Fruit fly (Drosophila melanogaster) whole organism, larva: Measurements from ENCODE around the gene Calx.

Source experiments
- noc ChIP-seq: fragments of 200-800 bp; sonication (Bioruptor generic); optimal IDR thresholded peaks from 3 replicates; lab custom pipeline; 2019; ENCODE audit warnings: missing biosample characterization, mild to moderate bottlenecking, missing genetic modification characterization, moderate library complexity

The Calx gene

DNA sequence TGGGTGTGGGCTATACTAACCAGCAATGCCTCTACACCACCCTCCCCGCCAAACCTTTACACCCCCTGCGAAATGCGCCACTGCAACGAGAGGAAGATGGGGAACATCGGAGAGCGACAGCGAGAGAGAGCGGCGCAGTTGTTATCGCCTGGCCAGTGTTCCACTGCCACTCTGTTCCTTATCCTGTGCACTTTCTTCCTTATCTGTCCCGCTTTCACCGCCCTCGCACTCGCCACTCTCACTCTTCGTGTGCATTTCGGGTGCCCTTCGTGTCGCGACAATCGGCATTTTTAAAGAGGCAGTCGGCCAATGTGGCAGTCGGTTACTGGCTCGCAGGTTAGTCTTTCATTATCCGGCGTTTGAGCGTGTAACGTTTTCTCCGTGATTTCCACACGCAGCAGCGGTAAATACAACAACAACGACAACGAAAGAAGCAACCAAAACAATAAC is at the start of gene Calx:
Calx (plus strand) TSS at position 338 of the 450 bp plus-strand sequence.
- TF ChIP-seq noc (tag; lab: Kevin White, UChicago), result no peak

- TF ChIP-seq noc (tag; lab: Kevin White, UChicago), result no peak
These were observed 32.5 kb upstream of the Calx start, which contains the start of gene CG31191 for dm6 chr3R:20945463-20945862. CG31191 (minus strand) TSS chr3R:20945530.

DNA sequence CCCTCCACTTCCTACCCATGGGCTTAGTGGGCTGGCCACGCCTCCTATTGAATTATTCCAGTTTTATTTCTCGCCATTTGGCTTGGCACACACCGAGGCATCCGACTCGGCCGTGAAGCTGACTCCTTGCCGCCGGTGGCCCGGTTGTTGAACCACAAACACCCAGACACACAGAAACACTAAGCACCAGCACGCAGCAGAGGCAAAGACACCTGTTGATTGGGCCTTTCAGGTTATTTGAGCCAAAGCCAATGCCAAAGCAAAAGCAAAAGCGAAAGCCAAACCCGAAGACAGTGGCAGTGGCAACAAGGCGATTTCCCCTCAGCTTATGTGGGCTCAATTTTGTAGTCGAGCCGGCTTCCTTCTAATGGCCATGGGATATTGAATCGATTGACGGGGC is 31.2 kb upstream of the Calx start:
- no peak for TF ChIP-seq noc (tag; lab: Kevin White, UChicago)

DNA sequence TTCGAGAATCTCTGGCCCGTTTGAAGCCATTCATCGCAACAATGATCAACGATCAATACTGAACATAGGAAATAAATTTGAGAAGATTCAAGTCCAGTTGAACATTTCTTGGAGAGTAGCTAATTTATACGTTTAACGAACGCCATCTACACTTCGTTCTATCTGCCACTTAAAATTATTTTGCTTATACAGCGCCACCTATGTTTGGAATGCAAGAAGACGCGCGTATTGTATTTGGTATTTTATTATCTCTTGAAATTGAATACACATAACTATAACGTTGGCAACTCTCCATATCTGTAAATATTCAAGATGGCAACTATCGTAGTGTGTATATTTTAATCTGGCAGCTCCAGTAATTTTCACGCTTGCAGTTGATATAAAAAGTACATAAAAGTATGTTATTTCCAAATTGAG is 30.0 kb upstream of the Calx start:
- TF ChIP-seq noc (tag; lab: Kevin White, UChicago), result no peak

DNA sequence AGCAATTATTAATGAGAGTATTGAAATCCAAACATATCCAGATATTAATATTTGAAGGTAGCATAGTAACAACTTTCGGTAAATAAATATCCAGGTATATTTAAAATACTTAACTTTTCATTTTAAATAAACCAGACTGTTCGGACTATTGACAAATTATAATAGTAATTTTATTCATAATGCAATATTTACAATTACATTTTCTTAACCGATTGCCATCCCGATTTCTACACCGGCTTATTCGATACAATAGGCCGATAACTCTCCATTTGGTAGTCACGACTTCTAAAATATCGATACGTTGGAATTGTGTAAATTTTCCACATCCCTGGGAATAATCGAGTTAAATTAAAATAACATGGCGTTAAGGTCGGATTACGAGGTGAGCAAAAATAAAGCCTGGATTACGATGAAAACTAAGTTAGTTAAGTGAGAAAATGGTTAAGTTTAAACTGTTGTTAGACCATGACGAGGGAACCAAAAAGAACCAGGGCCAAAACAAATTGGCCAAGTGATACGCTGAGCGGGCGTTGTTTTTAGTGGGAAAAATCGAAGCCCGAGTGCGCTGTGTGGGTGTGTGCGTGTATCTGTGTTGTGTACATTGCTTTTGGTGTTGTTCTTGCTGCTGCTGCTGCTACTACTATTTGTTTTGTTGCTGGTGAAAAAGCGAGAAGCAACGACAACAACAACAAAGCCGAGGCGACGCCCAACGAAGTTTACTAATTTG is 29.4 kb upstream of the Calx start, which contains the start of gene Atpalpha:
Atpalpha (plus strand) TSS at position 267 of the 727 bp plus-strand sequence.
- no peak for TF ChIP-seq noc (tag; lab: Kevin White, UChicago)

DNA sequence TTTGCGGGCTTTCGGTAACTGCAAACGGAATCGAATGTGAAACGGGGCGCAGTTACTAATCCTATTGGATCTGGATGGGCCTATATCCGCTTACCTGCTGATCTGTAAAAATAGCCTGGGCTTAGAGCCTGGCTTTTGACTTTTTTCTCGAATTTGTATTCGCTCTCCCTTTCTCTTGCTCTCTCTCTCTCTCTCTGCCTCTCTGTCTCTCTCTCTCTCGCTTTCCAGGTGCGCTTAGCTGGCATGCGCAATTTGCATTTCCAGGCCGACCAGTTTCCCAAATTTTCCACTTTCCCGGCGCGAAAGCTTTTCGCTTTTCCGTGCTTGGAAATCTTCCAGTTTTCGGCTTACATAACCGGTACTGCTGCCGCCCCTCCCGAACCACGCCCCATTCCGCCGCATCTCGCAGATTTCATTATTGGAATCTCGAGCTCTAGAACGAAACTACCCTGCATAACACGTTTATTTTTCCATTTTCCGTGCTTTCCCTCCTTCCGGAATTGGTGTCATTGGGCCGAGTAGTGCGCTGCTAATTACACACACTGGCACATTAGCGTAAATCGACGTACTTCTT is 28.7 kb upstream of the Calx start:
- TF ChIP-seq noc (tag; lab: Kevin White, UChicago), result no peak

DNA sequence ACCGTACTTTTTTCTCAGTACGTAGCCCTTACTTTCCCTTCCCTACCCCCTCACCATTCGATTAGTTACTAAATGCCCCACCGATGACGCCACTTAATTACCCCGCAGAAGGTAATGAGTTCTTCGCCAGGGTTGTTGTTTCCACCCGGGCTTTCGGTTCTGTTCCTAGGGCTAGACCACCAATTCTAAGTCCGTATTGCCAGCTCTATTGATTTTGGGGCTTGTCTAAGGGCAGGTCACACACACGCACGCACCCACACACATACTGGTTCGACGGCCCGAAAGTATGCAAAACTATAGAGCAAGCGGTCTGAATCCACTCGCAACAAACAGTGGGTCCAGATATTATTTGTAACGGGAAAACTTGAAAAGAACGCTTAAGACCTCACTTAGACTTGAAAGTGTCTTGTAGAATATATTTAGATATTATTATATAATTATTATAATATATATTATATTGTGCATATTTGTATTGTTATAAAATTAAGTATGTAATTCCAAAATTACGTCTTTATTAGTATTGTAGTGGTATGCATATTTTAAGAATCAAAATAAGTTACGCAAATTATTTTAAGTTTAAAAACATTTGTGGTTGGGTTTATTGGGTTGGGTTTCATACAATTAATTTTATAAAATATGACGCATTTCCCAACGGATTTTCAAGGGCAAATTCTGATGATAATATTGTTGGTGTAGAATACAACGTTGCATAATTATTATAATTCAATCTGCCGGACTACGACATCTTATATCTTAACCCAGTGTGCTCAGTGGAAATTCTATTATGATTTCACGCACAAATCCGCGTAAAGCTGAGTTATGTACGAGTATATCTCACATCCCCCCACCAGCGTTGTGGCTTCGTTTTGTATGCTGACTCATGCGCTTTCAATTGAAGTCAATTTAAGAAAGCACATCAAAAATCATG is 28.0 kb upstream of the Calx start:
- no peak for TF ChIP-seq noc (tag; lab: Kevin White, UChicago)

DNA sequence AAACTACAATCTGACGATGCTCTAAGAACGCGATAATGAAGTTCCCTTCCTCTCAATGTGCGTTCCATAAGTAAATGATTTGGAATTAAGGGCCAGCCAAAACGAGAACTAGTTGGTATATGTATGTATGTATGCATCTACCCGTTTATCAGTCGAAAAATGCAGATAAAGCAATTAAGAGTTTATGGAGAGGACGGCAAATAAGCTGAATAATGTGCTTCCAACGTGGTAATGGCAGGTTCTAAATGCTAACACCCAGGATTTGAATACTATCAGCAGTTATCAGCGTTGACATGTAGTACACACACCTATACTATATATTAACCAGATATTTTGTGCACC is 27.3 kb upstream of the Calx start:
- no peak for TF ChIP-seq noc (tag; lab: Kevin White, UChicago)

DNA sequence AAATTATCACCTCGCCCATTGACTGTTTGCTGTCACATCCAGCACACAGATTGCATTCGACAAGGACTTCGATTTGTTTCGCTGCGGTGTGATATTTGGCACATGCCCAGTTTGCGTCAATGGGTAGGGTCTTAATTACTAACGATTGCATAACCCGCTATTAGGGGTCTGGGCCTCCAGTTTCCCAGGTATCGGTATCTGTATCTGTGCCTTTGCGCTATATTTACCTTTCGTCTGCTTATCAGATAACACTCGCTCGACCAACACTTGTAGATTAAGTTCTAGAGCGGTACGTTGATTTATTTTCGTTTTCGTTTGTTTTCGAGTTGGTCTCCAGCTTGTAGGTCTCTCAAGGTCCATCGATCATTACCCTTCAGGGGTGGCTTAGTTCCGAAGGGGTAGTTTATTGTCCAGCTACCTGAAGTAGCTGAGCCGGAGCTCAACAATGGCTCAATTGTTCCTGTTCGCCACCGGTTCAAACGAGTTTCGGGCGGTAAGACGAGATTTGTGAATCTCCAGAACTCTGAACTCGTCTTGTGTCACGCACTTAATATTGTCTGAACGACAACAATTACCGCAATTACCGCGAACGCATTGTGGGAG is 26.5 kb upstream of the Calx start:
- no peak for TF ChIP-seq noc (tag; lab: Kevin White, UChicago)

DNA sequence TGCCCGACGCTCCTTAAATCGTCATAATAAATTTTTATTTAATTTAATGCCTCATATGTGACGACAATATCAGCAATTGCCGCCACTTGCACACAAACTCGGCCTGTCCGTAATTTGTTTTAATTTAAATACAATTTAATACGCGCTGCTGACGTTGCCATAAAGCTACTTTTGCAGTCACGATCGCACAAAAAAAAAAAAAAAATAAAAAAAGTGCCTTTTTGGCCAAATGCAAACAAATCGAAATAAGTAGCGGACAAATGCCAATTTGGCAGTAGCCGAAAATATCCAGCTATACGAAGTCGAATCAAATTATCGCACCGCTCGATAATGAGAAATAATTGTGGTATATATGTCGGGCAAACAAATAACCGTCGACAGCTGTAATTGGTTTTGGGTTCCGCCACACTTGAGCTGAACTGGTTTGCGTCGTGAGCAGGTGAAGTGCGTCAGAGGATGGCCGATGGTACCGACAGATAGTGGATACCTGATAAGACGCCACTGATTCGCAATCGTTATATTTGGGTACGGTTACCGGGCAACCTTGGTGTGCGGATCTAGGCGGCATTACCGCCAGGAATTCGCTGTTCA is 25.5 kb upstream of the Calx start:
- TF ChIP-seq noc (tag; lab: Kevin White, UChicago), result no peak

dm6 chr3R:20954531-20954930 is 23.5 kb upstream of the Calx start:
- no peak for TF ChIP-seq noc (tag; lab: Kevin White, UChicago)

DNA sequence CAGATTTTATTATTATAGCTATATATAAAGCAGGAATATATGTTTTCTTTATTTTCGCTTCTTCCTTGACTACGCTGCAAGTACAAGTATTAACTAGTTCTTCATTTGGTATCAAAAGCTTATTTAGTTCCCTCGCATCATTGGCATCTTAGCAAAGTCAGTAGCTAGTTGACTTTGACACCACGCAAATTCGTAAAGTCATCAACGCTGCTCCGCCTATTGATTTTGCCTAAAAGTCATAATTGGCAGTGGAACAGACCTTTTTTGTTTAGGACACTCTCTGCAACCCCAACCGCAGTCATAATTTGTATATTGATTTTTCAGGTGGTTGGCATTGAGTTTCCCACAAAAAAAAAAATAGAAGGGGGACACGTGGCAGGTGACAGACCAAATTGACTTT is 22.9 kb upstream of the Calx start:
- TF ChIP-seq noc (tag; lab: Kevin White, UChicago), result no peak

dm6 chr3R:20955932-20956636 is 21.9 kb upstream of the Calx start:
- TF ChIP-seq noc (tag; lab: Kevin White, UChicago), result no peak
